Fruit fly (Drosophila melanogaster) S2 (cell line): ENCODE measurements around the gene Grip71.

Source experiments
- CG8478 ChIP-seq: fragments of >200 bp; optimal IDR thresholded peaks from 2 replicates; lab custom pipeline; 2018
- CTCF ChIP-seq, 2 experiments: fragments of >200 bp; optimal IDR thresholded peaks; 2 replicates each; lab custom pipeline; 2018

- TF ChIP-seq CG8478 (lab: Kevin White, UChicago) (no peak), CTCF (optimal IDR thresholded peaks at IDR 0.05; lab: Kevin White, UChicago) (no peak)
Measured at dm6 chr2L:18693877-18694723, 14.5 kb upstream of the Grip71 start.
